Worm (Caenorhabditis elegans) whole organism, late embryonic: ENCODE measurements around the gene ZK593.2.
A peak's percentile ranks its signal among the peaks of the same experiment; 100 is the strongest.

ENCODE experiments used
- F13H6.1 ChIP-seq: sonication (generic microtip); optimal IDR thresholded peaks from 2 replicates; lab custom pipeline; 2016; ENCODE audit warnings: missing genetic modification characterization, missing compliant biosample characterization
- ahr-1 ChIP-seq: sonication (generic microtip); optimal IDR thresholded peaks from 2 replicates; lab custom pipeline; 2016; ENCODE audit warnings: missing genetic modification characterization, missing compliant biosample characterization
- ceh-19 ChIP-seq: fragments of 200-800 bp; sonication (Bioruptor generic); optimal IDR thresholded peaks from 2 replicates; lab custom pipeline; 2018; ENCODE audit warnings: mild to moderate bottlenecking, missing genetic modification characterization, missing compliant biosample characterization
- ceh-22 ChIP-seq: sonication (generic microtip); optimal IDR thresholded peaks from 2 replicates; lab custom pipeline; 2017; ENCODE audit warnings: missing biosample characterization, missing genetic modification characterization
- ceh-9 ChIP-seq: sonication (generic microtip); optimal IDR thresholded peaks from 2 replicates; lab custom pipeline; 2016; ENCODE audit warnings: mild to moderate bottlenecking, missing genetic modification characterization, inconsistent platforms, missing compliant biosample characterization
- elt-2 ChIP-seq: sonication (generic microtip); optimal IDR thresholded peaks from 2 replicates; lab custom pipeline; 2016; ENCODE audit warnings: missing genetic modification reagents, missing genetic modification characterization, missing compliant biosample characterization
- ets-4 ChIP-seq: sonication (generic microtip); optimal IDR thresholded peaks from 2 replicates; lab custom pipeline; 2016; ENCODE audit warnings: missing genetic modification characterization, missing compliant biosample characterization
- lin-11 ChIP-seq: fragments of 200-800 bp; sonication (Bioruptor generic); optimal IDR thresholded peaks from 2 replicates; lab custom pipeline; 2018; ENCODE audit warnings: mild to moderate bottlenecking, missing genetic modification characterization, missing compliant biosample characterization
- nhr-11 ChIP-seq: fragments of 150-350 bp; optimal IDR thresholded peaks from 2 replicates; lab custom pipeline; 2014; ENCODE audit warnings: missing biosample characterization, missing genetic modification characterization
- odd-2 ChIP-seq: sonication (generic microtip); optimal IDR thresholded peaks from 2 replicates; lab custom pipeline; 2017; ENCODE audit warnings: antibody characterized with exemption, mild to moderate bottlenecking, missing genetic modification characterization, missing compliant biosample characterization
- pag-3 ChIP-seq: sonication (generic microtip); optimal IDR thresholded peaks from 2 replicates; lab custom pipeline; 2016; ENCODE audit warnings: missing compliant biosample characterization, missing genetic modification characterization, borderline replicate concordance
- sox-4 ChIP-seq: sonication (generic microtip); optimal IDR thresholded peaks from 2 replicates; lab custom pipeline; 2017; ENCODE audit warnings: mild to moderate bottlenecking, missing genetic modification characterization, inconsistent platforms, missing compliant biosample characterization
- ttx-3 ChIP-seq: sonication (generic microtip); optimal IDR thresholded peaks from 2 replicates; lab custom pipeline; 2016; ENCODE audit warnings: missing genetic modification reagents, missing genetic modification characterization, missing compliant biosample characterization

ce11 chrIV:10868629-10869251 is 44.4 kb upstream of the ZK593.2 start, which contains the start of gene F13E9.11:
- no peak for TF ChIP-seq ahr-1 (tag; lab: Kevin White, UChicago)
- TF ChIP-seq F13H6.1, result no peak
- TF ChIP-seq elt-2, result no peak
- TF ChIP-seq pag-3, result peak; percentile 38
- TF ChIP-seq nhr-11 (tag; lab: Kevin White, UChicago), result no peak
- no peak for TF ChIP-seq ceh-22 (tag; lab: Kevin White, UChicago)
- no peak for TF ChIP-seq sox-4 (tag; lab: Kevin White, UChicago)
- TF ChIP-seq odd-2 (tag; lab: Kevin White, UChicago), result no peak
- TF ChIP-seq ceh-9 (tag; lab: Kevin White, UChicago), result no peak
- no peak for TF ChIP-seq ttx-3 (tag; lab: Kevin White, UChicago)
- TF ChIP-seq ets-4 (tag; lab: Kevin White, UChicago), result no peak
- no peak for TF ChIP-seq ceh-19
- no peak for TF ChIP-seq lin-11 (tag; lab: Kevin White, UChicago)
